Fruit fly (Drosophila melanogaster) whole organism, embryonic: ENCODE data around the gene CG13085.
A peak's percentile ranks its signal among the peaks of the same experiment; 100 is the strongest.

Experiments used
- Ada2b ChIP-seq: fragments of 200-800 bp; sonication (Bioruptor generic); IDR thresholded peaks from 2 replicates; pipeline ENCODE4 v1.3.6; 2022; ENCODE audit warnings: missing biosample characterization, missing genetic modification characterization
- Adf1 ChIP-seq: fragments of 200-800 bp; sonication (Bioruptor generic); IDR thresholded peaks from 2 replicates; pipeline ENCODE4 v1.3.6; 2022; ENCODE audit warnings: missing biosample characterization, missing genetic modification characterization
- Aef1 ChIP-seq: fragments of 200-800 bp; sonication (Bioruptor generic); IDR thresholded peaks from 3 replicates; pipeline ENCODE4 v1.3.6; 2022; ENCODE audit warnings: missing biosample characterization, missing genetic modification characterization
- Asciz ChIP-seq: fragments of 200-800 bp; sonication (Bioruptor generic); optimal IDR thresholded peaks from 2 replicates; lab custom pipeline; 2017; ENCODE audit warnings: missing biosample characterization, mild to moderate bottlenecking, missing genetic modification characterization, missing genetic modification reagents
- B-H1 ChIP-seq: fragments of 200-800 bp; sonication (Bioruptor generic); IDR thresholded peaks from 3 replicates; pipeline ENCODE4 v1.3.6; 2022; ENCODE audit warnings: missing biosample characterization, missing genetic modification characterization
- CG12104 ChIP-seq: fragments of 200-800 bp; sonication (Bioruptor generic); optimal IDR thresholded peaks from 3 replicates; lab custom pipeline; 2016; ENCODE audit warnings: missing biosample characterization, missing genetic modification characterization
- CG1647 ChIP-seq: fragments of 200-800 bp; sonication (Bioruptor generic); optimal IDR thresholded peaks from 3 replicates; lab custom pipeline; 2016; ENCODE audit warnings: missing biosample characterization, missing genetic modification characterization
- CG18262 ChIP-seq: fragments of 200-800 bp; optimal IDR thresholded peaks from 3 replicates; lab custom pipeline; 2019; ENCODE audit warnings: missing biosample characterization, mild to moderate bottlenecking, missing genetic modification characterization, moderate library complexity
- CG18619 ChIP-seq: fragments of 200-800 bp; sonication (Bioruptor generic); optimal IDR thresholded peaks from 3 replicates; lab custom pipeline; 2017; ENCODE audit warnings: missing biosample characterization, mild to moderate bottlenecking, missing genetic modification characterization
- CG2129 ChIP-seq: fragments of 200-800 bp; sonication (Bioruptor generic); IDR thresholded peaks from 2 replicates; pipeline ENCODE4 v1.3.6; 2022; ENCODE audit warnings: missing biosample characterization, missing genetic modification characterization; ENCODE audit not compliant: partially characterized antibody
- CG32767 ChIP-seq: fragments of 200-800 bp; sonication (Bioruptor generic); IDR thresholded peaks from 2 replicates; pipeline ENCODE4 v1.3.6; 2022; ENCODE audit warnings: missing biosample characterization, missing genetic modification characterization
- CG3838 ChIP-seq: fragments of 200-800 bp; sonication (Bioruptor generic); optimal IDR thresholded peaks from 3 replicates; lab custom pipeline; 2016; ENCODE audit warnings: missing biosample characterization, missing genetic modification characterization
- CG3847 ChIP-seq: fragments of 200-800 bp; sonication (Bioruptor generic); IDR thresholded peaks from 2 replicates; pipeline ENCODE4 v1.3.6; 2022; ENCODE audit warnings: missing biosample characterization, missing genetic modification characterization
- CG4707 ChIP-seq: fragments of 200-800 bp; sonication (Bioruptor generic); optimal IDR thresholded peaks from 2 replicates; lab custom pipeline; 2018; ENCODE audit warnings: missing biosample characterization, mild to moderate bottlenecking, missing genetic modification characterization, moderate library complexity
- CG5953 ChIP-seq: fragments of 200-800 bp; sonication (Bioruptor generic); IDR thresholded peaks from 2 replicates; pipeline ENCODE4 v1.3.6; 2022; ENCODE audit warnings: missing biosample characterization, missing genetic modification characterization
- CG6254 ChIP-seq: fragments of 200-800 bp; sonication (Bioruptor generic); optimal IDR thresholded peaks from 3 replicates; lab custom pipeline; 2017; ENCODE audit warnings: mild to moderate bottlenecking, missing biosample characterization, missing genetic modification reagents, missing genetic modification characterization
- CG8290 ChIP-seq, 3 experiments: fragments of 200-800 bp; sonication (Bioruptor generic); optimal IDR thresholded peaks; 2 replicates each; lab custom pipeline; 2016 to 2019; ENCODE audit warnings: missing biosample characterization in 3 of 3, missing genetic modification characterization in 3 of 3, mild to moderate bottlenecking in 2 of 3, moderate library complexity in 1 of 3
- CG8944 ChIP-seq: fragments of 200-800 bp; sonication (Bioruptor generic); optimal IDR thresholded peaks from 3 replicates; lab custom pipeline; 2016; ENCODE audit warnings: missing biosample characterization, missing genetic modification characterization
- ERR ChIP-seq: fragments of 200-800 bp; sonication (Bioruptor generic); optimal IDR thresholded peaks from 2 replicates; lab custom pipeline; 2016; ENCODE audit warnings: missing biosample characterization, missing genetic modification characterization
- Eip74EF ChIP-seq, 2 experiments: fragments of 200-800 bp in 1 of 2; fragments of >200 bp in 1 of 2; sonication (Bioruptor generic) in 1 of 2; optimal IDR thresholded peaks; 2 replicates each; lab custom pipeline; 2017 to 2019; ENCODE audit warnings: missing biosample characterization in 2 of 2, missing genetic modification characterization in 2 of 2, mild to moderate bottlenecking in 1 of 2, moderate library complexity in 1 of 2
- Ets65A ChIP-seq: fragments of 200-800 bp; sonication (Bioruptor generic); peaks from one replicate; lab custom pipeline; 2016; ENCODE audit warnings: missing biosample characterization, missing genetic modification characterization
- Med ChIP-seq: fragments of 200-800 bp; sonication (Bioruptor generic); peaks from one replicate; lab custom pipeline; 2016; ENCODE audit warnings: missing biosample characterization, missing genetic modification characterization, mild to moderate bottlenecking, inconsistent platforms, moderate library complexity
- NC2β ChIP-seq: fragments of 200-800 bp; sonication (Bioruptor generic); optimal IDR thresholded peaks from 2 replicates; lab custom pipeline; 2016; ENCODE audit warnings: missing biosample characterization, missing genetic modification characterization
- Nf-YC ChIP-seq: fragments of 200-800 bp; optimal IDR thresholded peaks from 3 replicates; lab custom pipeline; 2019; ENCODE audit warnings: missing biosample characterization, mild to moderate bottlenecking, missing genetic modification characterization, moderate library complexity
- Ptx1 ChIP-seq: fragments of 200-800 bp; sonication (Bioruptor generic); IDR thresholded peaks from 2 replicates; pipeline ENCODE4 v1.3.6; 2022; ENCODE audit warnings: missing biosample characterization, missing genetic modification characterization
- Six4 ChIP-seq: fragments of 200-800 bp; sonication (Bioruptor generic); optimal IDR thresholded peaks from 2 replicates; lab custom pipeline; 2016; ENCODE audit warnings: missing biosample characterization, missing genetic modification characterization
- Sox102F ChIP-seq: fragments of 200-800 bp; sonication (Bioruptor generic); optimal IDR thresholded peaks from 2 replicates; lab custom pipeline; 2018; ENCODE audit warnings: missing biosample characterization, mild to moderate bottlenecking, missing genetic modification characterization, moderate library complexity
- ab ChIP-seq: fragments of 200-800 bp; sonication (Bioruptor generic); optimal IDR thresholded peaks from 2 replicates; lab custom pipeline; 2016; ENCODE audit warnings: missing biosample characterization, missing genetic modification characterization
- cas ChIP-seq: fragments of 200-800 bp; sonication (Bioruptor generic); IDR thresholded peaks from 2 replicates; pipeline ENCODE4 v1.3.6; 2022; ENCODE audit warnings: missing biosample characterization, missing genetic modification characterization
- cg ChIP-seq: fragments of 200-800 bp; sonication (Bioruptor generic); optimal IDR thresholded peaks from 3 replicates; lab custom pipeline; 2019; ENCODE audit warnings: missing biosample characterization, mild to moderate bottlenecking, missing genetic modification characterization, moderate library complexity
- chm ChIP-seq: fragments of 200-800 bp; sonication (Bioruptor generic); IDR thresholded peaks from 2 replicates; pipeline ENCODE4 v1.3.6; 2022; ENCODE audit warnings: missing biosample characterization, missing genetic modification characterization
- crp ChIP-seq, 2 experiments: fragments of 200-800 bp; sonication (Bioruptor generic); optimal IDR thresholded peaks; 2 replicates in 1 of 2; 3 replicates in 1 of 2; lab custom pipeline; 2017; ENCODE audit warnings: missing biosample characterization in 2 of 2, missing genetic modification characterization in 2 of 2, mild to moderate bottlenecking in 1 of 2, moderate library complexity in 1 of 2
- disco-r ChIP-seq: fragments of 200-800 bp; sonication (Bioruptor generic); optimal IDR thresholded peaks from 2 replicates; lab custom pipeline; 2016; ENCODE audit warnings: missing biosample characterization, missing genetic modification characterization
- fd3F ChIP-seq: fragments of 200-800 bp; sonication (Bioruptor generic); optimal IDR thresholded peaks from 2 replicates; lab custom pipeline; 2018; ENCODE audit warnings: missing biosample characterization, mild to moderate bottlenecking, missing genetic modification characterization, moderate library complexity
- gfzf ChIP-seq: fragments of 200-800 bp; sonication (Bioruptor generic); optimal IDR thresholded peaks from 2 replicates; lab custom pipeline; 2016; ENCODE audit warnings: missing biosample characterization, mild to moderate bottlenecking, missing genetic modification characterization, moderate library complexity
- gsb-n ChIP-seq: fragments of 200-800 bp; sonication (Bioruptor generic); optimal IDR thresholded peaks from 3 replicates; lab custom pipeline; 2018; ENCODE audit warnings: missing biosample characterization, mild to moderate bottlenecking, missing genetic modification characterization
- ham ChIP-seq: fragments of 200-800 bp; sonication (Bioruptor generic); IDR thresholded peaks from 2 replicates; pipeline ENCODE4 v1.3.6; 2022; ENCODE audit warnings: missing biosample characterization, missing genetic modification characterization
- kni ChIP-seq: fragments of 200-800 bp; sonication (Bioruptor generic); optimal IDR thresholded peaks from 3 replicates; lab custom pipeline; 2017; ENCODE audit warnings: mild to moderate bottlenecking, missing biosample characterization, missing genetic modification reagents, missing genetic modification characterization
- lilli ChIP-seq: fragments of 200-800 bp; sonication (Bioruptor generic); optimal IDR thresholded peaks from 3 replicates; lab custom pipeline; 2016; ENCODE audit warnings: missing biosample characterization, missing genetic modification characterization
- mam ChIP-seq: fragments of 200-800 bp; sonication (Bioruptor generic); optimal IDR thresholded peaks from 3 replicates; lab custom pipeline; 2016; ENCODE audit warnings: missing biosample characterization, missing genetic modification characterization
- oc ChIP-seq: fragments of 200-800 bp; sonication (Bioruptor generic); optimal IDR thresholded peaks from 2 replicates; lab custom pipeline; 2018; ENCODE audit warnings: missing biosample characterization, mild to moderate bottlenecking, missing genetic modification characterization, moderate library complexity
- pan ChIP-seq, 4 experiments: fragments of >200 bp in 3 of 4; fragments of 200-800 bp in 1 of 4; sonication (Bioruptor generic) in 1 of 4; optimal IDR thresholded peaks in 3 of 4; IDR thresholded peaks in 1 of 4; 2 replicates each; pipeline versions ENCODE4 v1.3.6 to Lab custom; 2017 to 2022; ENCODE audit warnings: missing biosample characterization in 2 of 4, missing genetic modification characterization in 2 of 4, mixed read lengths in 1 of 4
- peb ChIP-seq: fragments of 200-800 bp; sonication (Bioruptor generic); IDR thresholded peaks from 2 replicates; pipeline ENCODE4 v1.3.6; 2022; ENCODE audit warnings: missing biosample characterization, missing genetic modification characterization
- pho ChIP-seq: fragments of 200-800 bp; sonication (Bioruptor generic); optimal IDR thresholded peaks from 2 replicates; lab custom pipeline; 2016; ENCODE audit warnings: missing biosample characterization, missing genetic modification characterization
- phol ChIP-seq: fragments of 200-800 bp; sonication (Bioruptor generic); optimal IDR thresholded peaks from 3 replicates; lab custom pipeline; 2018; ENCODE audit warnings: missing biosample characterization, mild to moderate bottlenecking, missing genetic modification characterization, moderate library complexity
- slp2 ChIP-seq: fragments of 200-800 bp; sonication (Bioruptor generic); optimal IDR thresholded peaks from 2 replicates; lab custom pipeline; 2016; ENCODE audit warnings: missing biosample characterization, missing genetic modification characterization
- vvl ChIP-seq: fragments of 200-800 bp; sonication (Bioruptor generic); IDR thresholded peaks from 2 replicates; pipeline ENCODE4 v1.3.6; 2022; ENCODE audit warnings: missing biosample characterization, missing genetic modification characterization

Gene CG13085

dm6 chr2L:19398317-19399234 is 25.3 kb upstream of the CG13085 start, which contains the start of gene CG17544 (continued):
- TF ChIP-seq ham (no peak), slp2 (GFP tag; lab: Kevin White, UChicago) (peak; percentile 42), CG18619 (GFP tag; lab: Kevin White, UChicago) (peak; percentile 87), CG3847 (GFP tag; lab: Robert Waterston, UW) (peak; percentile 56; the same call in 1 of the 2 replicates), Med (GFP tag; lab: Kevin White, UChicago) (peak; percentile 82), cg (peak; percentile 90), Sox102F (peak; percentile 71), Ets65A (GFP tag; lab: Kevin White, UChicago) (peak; percentile 91), CG18262 (tag; lab: Kevin White, UChicago) (peak; percentile 92), ab (GFP tag; lab: Kevin White, UChicago) (no peak), chm (peak; percentile 66), Ptx1 (GFP tag; lab: Robert Waterston, UW) (peak; percentile 67), Eip74EF (GFP tag; optimal IDR thresholded peaks at IDR 0.05; lab: Kevin White, UChicago) (peak in 1 of 2 experiments; percentile 22), kni (GFP tag; lab: Kevin White, UChicago) (peak; percentile 61), cas (no peak), pan (optimal IDR thresholded peaks at IDR 0.05; lab: Kevin White, UChicago) (no peak), pan (GFP tag; optimal IDR thresholded peaks at IDR 0.05 in 1 of 2, IDR thresholded peaks at IDR 0.05 in 1 of 2) (peak in 1 of 2 experiments; percentile 46), Ada2b (GFP tag; lab: Robert Waterston, UW) (peak; percentile 39; the same call in 1 of the 2 replicates), oc (tag; lab: Kevin White, UChicago) (peak; percentile 77), CG32767 (GFP tag; lab: Robert Waterston, UW) (0 out of 2 replicates have a peak, but pooled peaks have one; percentile 32), lilli (peak; percentile 27), CG5953 (GFP tag; lab: Robert Waterston, UW) (no peak; the same call in 1 of the 2 replicates), Six4 (peak; percentile 80), CG8290 (GFP tag; optimal IDR thresholded peaks at IDR 0.05; lab: Kevin White, UChicago) (peak; percentile 19), CG8290 (tag; optimal IDR thresholded peaks at IDR 0.05; lab: Kevin White, UChicago) (peak in 1 of 2 experiments; percentile 75), crp (GFP tag; optimal IDR thresholded peaks at IDR 0.05; lab: Kevin White, UChicago) (peak in 1 of 2 experiments; percentile 34), peb (no peak), gfzf (GFP tag; lab: Kevin White, UChicago) (no peak), pho (peak; percentile 26), phol (tag; lab: Kevin White, UChicago) (peak; percentile 83), CG8944 (GFP tag; lab: Kevin White, UChicago) (peak; percentile 33), mam (GFP tag; lab: Kevin White, UChicago) (peak; percentile 63), gsb-n (tag; lab: Kevin White, UChicago) (peak; percentile 60), B-H1 (GFP tag; lab: Robert Waterston, UW) (no peak), vvl (GFP tag; lab: Robert Waterston, UW) (peak; percentile 55), CG3838 (GFP tag; lab: Kevin White, UChicago) (no peak), fd3F (peak; percentile 53), CG12104 (GFP tag; lab: Kevin White, UChicago) (peak; percentile 52), CG6254 (GFP tag; lab: Kevin White, UChicago) (peak; percentile 53), CG4707 (GFP tag; lab: Kevin White, UChicago) (no peak), ERR (GFP tag; lab: Kevin White, UChicago) (peak; percentile 40), NC2β (GFP tag; lab: Kevin White, UChicago) (no peak), Asciz (GFP tag; lab: Kevin White, UChicago) (peak; percentile 64), disco-r (GFP tag; lab: Kevin White, UChicago) (no peak), CG1647 (GFP tag; lab: Kevin White, UChicago) (no peak), Adf1 (GFP tag; lab: Robert Waterston, UW) (peak; percentile 48; the same call in 1 of the 2 replicates), Nf-YC (tag; lab: Kevin White, UChicago) (peak; percentile 80), Aef1 (GFP tag; lab: Robert Waterston, UW) (peak; percentile 52; the same call in 1 of the 3 replicates), CG2129 (GFP tag; lab: Robert Waterston, UW) (no peak)
